Worm (Caenorhabditis elegans) whole organism, L4 larva: Measurements from ENCODE around the gene C24A3.9.

Source experiments
- F37D6.2 ChIP-seq: sonication (generic microtip); optimal IDR thresholded peaks from 2 replicates; lab custom pipeline; 2016; ENCODE audit warnings: mild to moderate bottlenecking, missing genetic modification characterization, missing compliant biosample characterization
- Y5F2A.4 ChIP-seq: fragments of 200-800 bp; sonication (Bioruptor generic); optimal IDR thresholded peaks from 2 replicates; lab custom pipeline; 2018; ENCODE audit warnings: mild to moderate bottlenecking, missing genetic modification characterization, missing compliant biosample characterization
- aha-1 ChIP-seq: fragments of 150-350 bp; peaks from one replicate; lab custom pipeline; 2014; ENCODE audit warnings: missing biosample characterization, missing genetic modification characterization
- ama-1 ChIP-seq: fragments of 150-350 bp; optimal IDR thresholded peaks from 2 replicates; lab custom pipeline; 2014; ENCODE audit warnings: inconsistent platforms, mixed read lengths
- ceh-20 ChIP-seq: fragments of 200-800 bp; sonication (Bioruptor generic); IDR thresholded peaks from 2 replicates; pipeline ENCODE4 v1.3.6; 2022; ENCODE audit warnings: missing genetic modification reagents, missing genetic modification characterization, missing compliant biosample characterization
- ceh-28 ChIP-seq: fragments of 150-350 bp; optimal IDR thresholded peaks from 2 replicates; lab custom pipeline; 2014; ENCODE audit warnings: missing biosample characterization, missing genetic modification reagents, missing genetic modification characterization
- ctbp-1 ChIP-seq: fragments of 200-800 bp; sonication (Bioruptor generic); IDR thresholded peaks from 2 replicates; pipeline ENCODE4 v1.3.6; 2022; ENCODE audit warnings: missing genetic modification reagents, missing genetic modification characterization, missing compliant biosample characterization
- daf-16 ChIP-seq, 3 experiments: sonication (generic microtip); optimal IDR thresholded peaks; 2 replicates each; lab custom pipeline; 2016 to 2017; ENCODE audit warnings: missing genetic modification characterization in 3 of 3, missing genetic modification reagents in 3 of 3, mild to moderate bottlenecking in 2 of 3, missing compliant biosample characterization in 2 of 3, missing biosample characterization in 1 of 3, moderate library complexity in 1 of 3
- daf-19 ChIP-seq: fragments of 200-800 bp; sonication (Bioruptor generic); conservative IDR thresholded peaks from 2 replicates; pipeline ENCODE4 v1.3.6; 2022; ENCODE audit warnings: missing genetic modification characterization, missing compliant biosample characterization
- dve-1 ChIP-seq: sonication (generic microtip); optimal IDR thresholded peaks from 2 replicates; lab custom pipeline; 2017; ENCODE audit warnings: antibody characterized with exemption, mild to moderate bottlenecking, missing genetic modification characterization, missing compliant biosample characterization; ENCODE audit not compliant: insufficient read depth
- egl-27 ChIP-seq: sonication (generic microtip); optimal IDR thresholded peaks from 3 replicates; lab custom pipeline; 2017; ENCODE audit warnings: missing biosample characterization, missing genetic modification reagents, missing genetic modification characterization
- egl-43 ChIP-seq: fragments of 200-800 bp; sonication (Bioruptor generic); IDR thresholded peaks from 2 replicates; pipeline ENCODE4 v1.3.6; 2022; ENCODE audit warnings: missing genetic modification reagents, missing genetic modification characterization, missing compliant biosample characterization
- fkh-10 ChIP-seq: fragments of 150-350 bp; optimal IDR thresholded peaks from 2 replicates; lab custom pipeline; 2014; ENCODE audit warnings: missing biosample characterization, missing genetic modification reagents, missing genetic modification characterization
- gei-8 ChIP-seq: fragments of 200-800 bp; sonication (Bioruptor generic); optimal IDR thresholded peaks from 2 replicates; lab custom pipeline; 2018; ENCODE audit warnings: mild to moderate bottlenecking, missing genetic modification characterization, missing compliant biosample characterization
- hif-1 ChIP-seq, 2 experiments: sonication (generic microtip); optimal IDR thresholded peaks; 2 replicates each; lab custom pipeline; 2016 to 2017; ENCODE audit warnings: missing compliant biosample characterization in 2 of 2, missing genetic modification characterization in 2 of 2, missing genetic modification reagents in 2 of 2, missing genotype in 2 of 2, mild to moderate bottlenecking in 1 of 2
- hlh-11 ChIP-seq: fragments of 200-800 bp; sonication (Bioruptor generic); optimal IDR thresholded peaks from 2 replicates; lab custom pipeline; 2018; ENCODE audit warnings: mild to moderate bottlenecking, missing genetic modification characterization, missing compliant biosample characterization
- hmg-1.1 ChIP-seq: fragments of 200-800 bp; sonication (Bioruptor generic); IDR thresholded peaks from 2 replicates; pipeline ENCODE4 v1.3.6; 2022; ENCODE audit warnings: missing genetic modification reagents, missing genetic modification characterization, missing compliant biosample characterization
- lim-7 ChIP-seq: fragments of 200-800 bp; sonication (Bioruptor generic); IDR thresholded peaks from 2 replicates; pipeline ENCODE4 v1.3.6; 2022; ENCODE audit warnings: missing genetic modification characterization, missing compliant biosample characterization
- lin-1 ChIP-seq: fragments of 200-800 bp; sonication (Bioruptor generic); IDR thresholded peaks from 2 replicates; pipeline ENCODE4 v1.3.6; 2022; ENCODE audit warnings: missing genetic modification reagents, missing genetic modification characterization, missing compliant biosample characterization
- lin-39 ChIP-seq: fragments of 150-350 bp; optimal IDR thresholded peaks from 2 replicates; lab custom pipeline; 2014; ENCODE audit warnings: missing biosample characterization, missing genetic modification reagents, missing genetic modification characterization
- lsy-2 ChIP-seq, 2 experiments: fragments of 150-350 bp in 1 of 2; sonication (generic microtip) in 1 of 2; optimal IDR thresholded peaks; 2 replicates each; lab custom pipeline; 2014 to 2017; ENCODE audit warnings: missing biosample characterization in 2 of 2, missing genetic modification characterization in 2 of 2
- madf-9 ChIP-seq: fragments of 200-800 bp; sonication (Bioruptor generic); conservative IDR thresholded peaks from 2 replicates; pipeline ENCODE4 v1.3.6; 2022; ENCODE audit warnings: missing genetic modification reagents, missing genetic modification characterization, missing compliant biosample characterization
- mdl-1 ChIP-seq, 2 experiments: fragments of 150-350 bp in 1 of 2; sonication (generic microtip) in 1 of 2; optimal IDR thresholded peaks; 2 replicates each; lab custom pipeline; 2014 to 2017; ENCODE audit warnings: missing biosample characterization in 2 of 2, missing genetic modification characterization in 2 of 2
- mep-1 ChIP-seq: fragments of 150-350 bp; sonication (generic microtip); optimal IDR thresholded peaks from 3 replicates; lab custom pipeline; 2014; ENCODE audit warnings: missing biosample characterization, missing genetic modification characterization
- nhr-25 ChIP-seq: sonication (generic microtip); optimal IDR thresholded peaks from 2 replicates; lab custom pipeline; 2017; ENCODE audit warnings: missing genetic modification characterization, mild to moderate bottlenecking, missing compliant biosample characterization, antibody characterized with exemption, moderate library complexity, borderline replicate concordance; ENCODE audit not compliant: insufficient read depth
- pha-4 ChIP-seq, 2 experiments: fragments of 150-350 bp in 1 of 2; fragments of 200-800 bp in 1 of 2; sonication (Bioruptor generic) in 1 of 2; IDR thresholded peaks in 1 of 2; optimal IDR thresholded peaks in 1 of 2; 2 replicates each; pipeline versions ENCODE4 v1.3.6 to Lab custom; 2014 to 2022; ENCODE audit warnings: missing genetic modification characterization in 2 of 2, missing genetic modification reagents in 2 of 2, missing biosample characterization in 1 of 2, missing compliant biosample characterization in 1 of 2
- rbr-2 ChIP-seq: sonication (generic microtip); optimal IDR thresholded peaks from 2 replicates; lab custom pipeline; 2016; ENCODE audit warnings: missing genotype, missing genetic modification characterization, missing compliant biosample characterization
- set-16 ChIP-seq: fragments of 200-800 bp; sonication (Bioruptor generic); IDR thresholded peaks from 2 replicates; pipeline ENCODE4 v1.3.6; 2022; ENCODE audit warnings: missing genetic modification reagents, missing genetic modification characterization, missing compliant biosample characterization
- snpc-1.2 ChIP-seq: fragments of 200-800 bp; sonication (Bioruptor generic); IDR thresholded peaks from 2 replicates; pipeline ENCODE4 v1.3.6; 2022; ENCODE audit warnings: missing genetic modification reagents, missing genetic modification characterization, missing compliant biosample characterization
- tag-97 ChIP-seq: fragments of 200-800 bp; sonication (Bioruptor generic); IDR thresholded peaks from 2 replicates; pipeline ENCODE4 v1.3.6; 2022; ENCODE audit warnings: missing genetic modification characterization, missing compliant biosample characterization
- unc-39 ChIP-seq: sonication (generic microtip); optimal IDR thresholded peaks from 2 replicates; lab custom pipeline; 2017; ENCODE audit warnings: missing biosample characterization, missing genetic modification characterization
- unc-62 ChIP-seq, 3 experiments: fragments of 150-350 bp in 1 of 3; sonication (generic microtip); optimal IDR thresholded peaks in 2 of 3; peaks in 1 of 3; 1 replicate in 1 of 3; 2 replicates in 2 of 3; lab custom pipeline; 2014 to 2017; ENCODE audit warnings: missing biosample characterization in 3 of 3, missing genetic modification characterization in 3 of 3, missing genetic modification reagents in 3 of 3, missing genotype in 1 of 3
- zag-1 ChIP-seq: fragments of 150-350 bp; optimal IDR thresholded peaks from 2 replicates; lab custom pipeline; 2014; ENCODE audit warnings: missing biosample characterization, missing genetic modification characterization
- ztf-7 ChIP-seq: fragments of 150-350 bp; optimal IDR thresholded peaks from 2 replicates; lab custom pipeline; 2014; ENCODE audit warnings: missing biosample characterization, missing genetic modification characterization

C24A3.9 gene

DNA sequence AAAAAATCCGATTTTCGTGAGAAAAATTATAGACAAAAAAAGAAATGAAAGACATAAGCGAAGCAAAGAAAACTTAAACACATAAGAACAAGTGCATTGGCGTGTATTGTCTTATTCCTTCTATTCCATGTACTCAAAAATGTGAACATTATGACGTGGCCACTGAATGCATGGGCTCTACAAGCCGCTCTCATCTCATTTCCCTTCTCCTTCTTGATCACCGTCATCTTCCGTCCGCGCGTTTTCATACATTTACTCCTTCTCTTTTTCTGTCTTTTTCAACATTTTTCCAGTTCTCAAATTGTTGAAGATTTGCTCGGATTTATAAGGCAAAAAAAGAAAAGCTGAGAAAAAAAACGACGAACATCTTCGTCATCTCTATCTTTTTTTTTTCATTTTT is 4.1 kb upstream of the C24A3.9 start:
- TF ChIP-seq lim-7 (GFP tag; lab: Robert Waterston, UW) (no peak), nhr-25 (tag; lab: Kevin White, UChicago) (no peak), ama-1 (lab: Kevin White, UChicago) (no peak), fkh-10 (GFP tag; lab: Kevin White, UChicago) (peak; percentile 81), Y5F2A.4 (no peak), daf-19 (no peak)

ce11 chrX:9011471-9011870 is 1.2 kb upstream of the C24A3.9 start:
- TF ChIP-seq unc-62 (GFP tag; optimal IDR thresholded peaks at IDR 0.05 in 1 of 2; lab: Kevin White, UChicago) = peak in 1 of 2 experiments; percentile 27
- no peak for TF ChIP-seq unc-62 (tag; optimal IDR thresholded peaks at IDR 0.05; lab: Kevin White, UChicago)
- TF ChIP-seq madf-9 (GFP tag; lab: Robert Waterston, UW) = no peak
- peak; percentile 92 for TF ChIP-seq aha-1 (tag; lab: Kevin White, UChicago)

DNA sequence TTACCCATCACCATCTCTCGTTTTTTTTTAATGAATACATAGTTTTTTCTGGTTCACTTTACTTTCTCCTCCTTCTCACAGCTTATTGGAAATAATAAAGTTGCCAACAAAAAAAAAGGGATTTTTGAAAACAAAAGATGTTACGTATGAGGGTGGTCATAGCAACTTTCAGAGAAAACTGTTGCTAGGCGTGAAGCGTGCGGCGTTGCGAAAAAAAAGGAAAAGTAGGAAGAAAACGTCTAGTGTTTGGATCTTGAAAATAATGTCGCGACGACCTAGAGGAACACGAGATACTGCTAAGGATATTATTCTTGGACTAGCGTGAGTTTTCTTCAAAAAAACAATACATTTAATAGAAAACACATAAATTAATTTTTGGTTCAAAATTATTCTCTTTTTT is 11.5 kb downstream of the C24A3.9 start, which contains the start of gene C24A3.1:
Gene C24A3.1, plus strand, starts transcription at position 263 of the 400 bp plus-strand sequence.
- TF ChIP-seq lim-7 (GFP tag; lab: Robert Waterston, UW) = no peak
- TF ChIP-seq aha-1 (tag; lab: Kevin White, UChicago) = peak; percentile 94
- no peak for TF ChIP-seq gei-8 (GFP tag; lab: Kevin White, UChicago)
- TF ChIP-seq unc-62 (GFP tag; optimal IDR thresholded peaks at IDR 0.05 in 1 of 2; lab: Kevin White, UChicago) = no peak
- no peak for TF ChIP-seq unc-62 (tag; optimal IDR thresholded peaks at IDR 0.05; lab: Kevin White, UChicago)
- TF ChIP-seq, all 104 proteins: peak for 1

DNA sequence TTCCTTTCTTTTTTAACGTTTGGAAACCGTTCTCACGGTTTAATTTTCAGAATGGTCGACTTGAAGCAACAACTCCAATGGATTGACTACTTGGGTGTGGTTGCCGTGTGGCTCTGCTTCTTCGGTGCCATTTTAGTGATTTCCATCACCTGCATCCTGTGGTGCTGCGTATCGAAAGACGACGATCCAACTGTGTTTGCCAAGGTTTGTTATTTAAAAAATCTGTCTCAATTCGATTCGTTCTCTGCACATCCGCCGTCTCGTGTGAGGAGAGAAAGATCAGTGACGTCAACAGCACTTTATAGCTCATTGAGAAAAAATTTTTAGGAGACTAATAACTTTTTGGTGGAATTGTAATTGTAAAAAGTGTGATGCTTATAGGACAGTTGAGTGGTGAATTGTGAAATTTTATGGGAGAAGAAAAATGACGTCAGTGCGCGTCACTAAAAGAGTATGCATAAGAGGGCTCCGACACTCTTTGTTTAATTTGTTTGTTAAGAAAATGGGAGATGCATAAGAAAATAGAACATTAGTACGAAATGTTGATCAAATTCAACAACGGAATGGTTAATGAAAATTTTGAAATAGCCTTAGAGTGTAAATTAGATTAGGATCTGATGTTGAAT is 12.8 kb downstream of the C24A3.9 start, which contains the start of gene C24A3.2:
Gene C24A3.2, plus strand, starts transcription at position 51 of the 626 bp plus-strand sequence.
- no peak for TF ChIP-seq pha-4 (GFP tag; IDR thresholded peaks at IDR 0.05; lab: Robert Waterston, UW)
- no peak for TF ChIP-seq pha-4 (tag; optimal IDR thresholded peaks at IDR 0.05; lab: Kevin White, UChicago)
- TF ChIP-seq lsy-2 (tag; optimal IDR thresholded peaks at IDR 0.05; lab: Kevin White, UChicago) = peak in 1 of 2 experiments; percentile 39
- TF ChIP-seq snpc-1.2 (GFP tag; lab: Robert Waterston, UW) = no peak
- peak; percentile 92 for TF ChIP-seq aha-1 (tag; lab: Kevin White, UChicago)
- TF ChIP-seq lin-1 (GFP tag; lab: Robert Waterston, UW) = no peak
- TF ChIP-seq egl-27 = no peak
- no peak for TF ChIP-seq zag-1 (tag; lab: Kevin White, UChicago)
- TF ChIP-seq ctbp-1 (GFP tag; lab: Robert Waterston, UW) = no peak

ce11 chrX:8996496-8997116 is 13.7 kb downstream of the C24A3.9 start:
- TF ChIP-seq fkh-10 (GFP tag; lab: Kevin White, UChicago) (peak; percentile 75), ceh-28 (tag; lab: Kevin White, UChicago) (no peak), dve-1 (tag; lab: Kevin White, UChicago) (peak; percentile 14), unc-62 (GFP tag; optimal IDR thresholded peaks at IDR 0.05 in 1 of 2; lab: Kevin White, UChicago) (peak in 1 of 2 experiments; percentile 91), unc-62 (tag; optimal IDR thresholded peaks at IDR 0.05; lab: Kevin White, UChicago) (no peak)

DNA sequence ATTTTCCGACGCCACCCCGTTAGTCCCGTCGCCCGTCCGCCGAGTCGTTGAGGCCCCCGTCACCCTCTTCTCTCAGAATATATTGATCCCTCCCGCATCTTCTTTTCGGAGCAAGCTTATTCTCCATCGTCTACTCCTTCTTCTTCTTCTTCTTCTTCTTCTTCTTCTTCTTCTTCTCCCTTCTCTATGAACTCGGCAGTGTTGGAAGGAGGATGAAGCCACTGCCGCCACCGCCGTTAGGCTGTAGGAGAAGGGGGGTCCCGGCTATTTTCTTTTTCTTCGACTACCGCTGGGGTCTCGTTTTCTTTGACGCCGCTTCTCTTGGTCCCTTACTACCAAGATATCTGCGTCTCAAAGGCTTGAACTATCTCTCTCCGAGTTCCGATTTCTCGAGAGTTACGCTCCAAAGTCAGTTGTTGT is 14.8 kb downstream of the C24A3.9 start:
- peak; percentile 14; the same call in 1 of the 2 replicates for TF ChIP-seq pha-4 (GFP tag; IDR thresholded peaks at IDR 0.05; lab: Robert Waterston, UW)
- no peak for TF ChIP-seq pha-4 (tag; optimal IDR thresholded peaks at IDR 0.05; lab: Kevin White, UChicago)
- TF ChIP-seq hif-1 (tag; optimal IDR thresholded peaks at IDR 0.05; lab: Kevin White, UChicago) = peak in 1 of 2 experiments; percentile 8
- TF ChIP-seq hlh-11 (tag; lab: Kevin White, UChicago) = peak; percentile 46
- no peak for TF ChIP-seq ztf-7
- TF ChIP-seq hmg-1.1 (GFP tag; lab: Robert Waterston, UW) = peak; percentile 75
- peak in 1 of 2 experiments; percentile 34 for TF ChIP-seq daf-16 (GFP tag; optimal IDR thresholded peaks at IDR 0.05; lab: Kevin White, UChicago)
- no peak for TF ChIP-seq daf-16 (tag; optimal IDR thresholded peaks at IDR 0.05; lab: Kevin White, UChicago)
- TF ChIP-seq ceh-20 = 0 out of 2 replicates have a peak, but pooled peaks have one; percentile 32
- no peak for TF ChIP-seq zag-1 (tag; lab: Kevin White, UChicago)
- TF ChIP-seq mdl-1 (tag; optimal IDR thresholded peaks at IDR 0.05; lab: Kevin White, UChicago) = peak in 1 of 2 experiments; percentile 5
- no peak for TF ChIP-seq tag-97 (GFP tag; lab: Robert Waterston, UW)
- TF ChIP-seq lim-7 (GFP tag; lab: Robert Waterston, UW) = no peak
- peak; percentile 82 for TF ChIP-seq set-16 (GFP tag; lab: Robert Waterston, UW)
- peak; percentile 14 for TF ChIP-seq lin-39
- peak; percentile 63 for TF ChIP-seq F37D6.2 (tag; lab: Kevin White, UChicago)
- TF ChIP-seq aha-1 (tag; lab: Kevin White, UChicago) = peak; percentile 36
- TF ChIP-seq fkh-10 (GFP tag; lab: Kevin White, UChicago) = peak; percentile 40
- peak in 1 of 2 experiments; percentile 23 for TF ChIP-seq lsy-2 (tag; optimal IDR thresholded peaks at IDR 0.05; lab: Kevin White, UChicago)
- TF ChIP-seq egl-43 (GFP tag; lab: Robert Waterston, UW) = peak; percentile 66
- no peak for TF ChIP-seq unc-39
- peak; percentile 61 for TF ChIP-seq rbr-2 (tag; lab: Kevin White, UChicago)
- TF ChIP-seq mep-1 (tag; lab: Kevin White, UChicago) = peak; percentile 60
